Fruit fly (Drosophila melanogaster) whole organism, embryonic: ENCODE data around the gene CG42395.

Experiments
- Aef1 ChIP-seq: fragments of 200-800 bp; sonication (Bioruptor generic); IDR thresholded peaks from 3 replicates; pipeline ENCODE4 v1.3.6; 2022; ENCODE audit warnings: missing biosample characterization, missing genetic modification characterization
- Atf6 ChIP-seq: fragments of 200-800 bp; sonication (Bioruptor generic); IDR thresholded peaks from 2 replicates; pipeline ENCODE4 v1.3.6; 2022; ENCODE audit warnings: missing biosample characterization, missing genetic modification characterization
- CG11504 ChIP-seq: fragments of 200-800 bp; sonication (Bioruptor generic); optimal IDR thresholded peaks from 3 replicates; lab custom pipeline; 2019; ENCODE audit warnings: missing biosample characterization, mild to moderate bottlenecking, missing genetic modification characterization, moderate library complexity
- CG11723 ChIP-seq: fragments of 200-800 bp; sonication (Bioruptor generic); optimal IDR thresholded peaks from 2 replicates; lab custom pipeline; 2017; ENCODE audit warnings: missing biosample characterization, mild to moderate bottlenecking, missing genetic modification characterization
- CG14050 ChIP-seq: fragments of 200-800 bp; sonication (Bioruptor generic); IDR thresholded peaks from 3 replicates; pipeline ENCODE4 v1.3.6; 2022; ENCODE audit warnings: missing biosample characterization, missing genetic modification characterization
- CG15696 ChIP-seq: fragments of 200-800 bp; sonication (Bioruptor generic); optimal IDR thresholded peaks from 2 replicates; lab custom pipeline; 2019; ENCODE audit warnings: missing biosample characterization, mild to moderate bottlenecking, missing genetic modification characterization, moderate library complexity
- CG16779 ChIP-seq: fragments of 200-800 bp; sonication (Bioruptor generic); IDR thresholded peaks from 2 replicates; pipeline ENCODE4 v1.3.6; 2022; ENCODE audit warnings: missing biosample characterization, missing genetic modification characterization
- CG17829 ChIP-seq: fragments of 200-800 bp; optimal IDR thresholded peaks from 2 replicates; lab custom pipeline; 2019; ENCODE audit warnings: missing biosample characterization, mild to moderate bottlenecking, missing genetic modification characterization, moderate library complexity
- CG2712 ChIP-seq: fragments of 200-800 bp; optimal IDR thresholded peaks from 3 replicates; lab custom pipeline; 2019; ENCODE audit warnings: missing biosample characterization, mild to moderate bottlenecking, missing genetic modification characterization, moderate library complexity
- CG30431 ChIP-seq: fragments of 200-800 bp; sonication (Bioruptor generic); optimal IDR thresholded peaks from 2 replicates; lab custom pipeline; 2017; ENCODE audit warnings: missing biosample characterization, missing genetic modification characterization
- CG34376 ChIP-seq: fragments of 200-800 bp; sonication (Bioruptor generic); optimal IDR thresholded peaks from 2 replicates; lab custom pipeline; 2018; ENCODE audit warnings: missing biosample characterization, mild to moderate bottlenecking, missing genetic modification characterization
- CG4328 ChIP-seq: fragments of 200-800 bp; sonication (Bioruptor generic); optimal IDR thresholded peaks from 3 replicates; lab custom pipeline; 2017; ENCODE audit warnings: missing biosample characterization, missing genetic modification reagents, missing genetic modification characterization
- CG4360 ChIP-seq: fragments of 200-800 bp; sonication (Bioruptor generic); IDR thresholded peaks from 2 replicates; pipeline ENCODE4 v1.3.6; 2022; ENCODE audit warnings: missing biosample characterization, missing genetic modification characterization
- CG4617 ChIP-seq: fragments of 200-800 bp; sonication (Bioruptor generic); optimal IDR thresholded peaks from 3 replicates; lab custom pipeline; 2016; ENCODE audit warnings: missing biosample characterization, missing genetic modification characterization, borderline replicate concordance
- CG6689 ChIP-seq: fragments of 200-800 bp; sonication (Bioruptor generic); IDR thresholded peaks from 2 replicates; pipeline ENCODE4 v1.3.6; 2022; ENCODE audit warnings: missing biosample characterization, missing genetic modification characterization
- CG6765 ChIP-seq: fragments of 200-800 bp; sonication (Bioruptor generic); optimal IDR thresholded peaks from 3 replicates; lab custom pipeline; 2017; ENCODE audit warnings: missing biosample characterization, mild to moderate bottlenecking, missing genetic modification characterization
- CG7271 ChIP-seq: fragments of 200-800 bp; sonication (Bioruptor generic); optimal IDR thresholded peaks from 2 replicates; lab custom pipeline; 2018; ENCODE audit warnings: missing biosample characterization, mild to moderate bottlenecking, missing genetic modification characterization, moderate library complexity
- CG7556 ChIP-seq: fragments of 200-800 bp; sonication (Bioruptor generic); optimal IDR thresholded peaks from 2 replicates; lab custom pipeline; 2017; ENCODE audit warnings: missing biosample characterization, mild to moderate bottlenecking, missing genetic modification characterization
- CG7928 ChIP-seq: fragments of 200-800 bp; sonication (Bioruptor generic); optimal IDR thresholded peaks from 2 replicates; lab custom pipeline; 2017; ENCODE audit warnings: missing biosample characterization, mild to moderate bottlenecking, missing genetic modification characterization
- CG8388 ChIP-seq: fragments of 200-800 bp; sonication (Bioruptor generic); optimal IDR thresholded peaks from 2 replicates; lab custom pipeline; 2019; ENCODE audit warnings: missing biosample characterization, mild to moderate bottlenecking, missing genetic modification characterization, moderate library complexity
- Chrac-16 ChIP-seq: fragments of 200-800 bp; sonication (Bioruptor generic); optimal IDR thresholded peaks from 3 replicates; lab custom pipeline; 2016; ENCODE audit warnings: missing biosample characterization, missing genetic modification characterization
- Dll ChIP-seq: fragments of 200-800 bp; sonication (Bioruptor generic); IDR thresholded peaks from 4 replicates; pipeline ENCODE4 v1.3.6; 2022; ENCODE audit warnings: missing biosample characterization, missing genetic modification characterization; ENCODE audit not compliant: partially characterized antibody
- Dp ChIP-seq: fragments of 200-800 bp; sonication (Bioruptor generic); optimal IDR thresholded peaks from 2 replicates; lab custom pipeline; 2018; ENCODE audit warnings: missing biosample characterization, mild to moderate bottlenecking, missing genetic modification characterization, moderate library complexity
- Elba2 ChIP-seq: fragments of 200-800 bp; sonication (Bioruptor generic); optimal IDR thresholded peaks from 3 replicates; lab custom pipeline; 2016; ENCODE audit warnings: missing biosample characterization, missing genetic modification characterization
- HLH3B ChIP-seq: fragments of 200-800 bp; sonication (Bioruptor generic); IDR thresholded peaks from 2 replicates; pipeline ENCODE4 v1.3.6; 2022; ENCODE audit warnings: missing biosample characterization, missing genetic modification characterization
- Hey ChIP-seq: fragments of 200-800 bp; sonication (Bioruptor generic); optimal IDR thresholded peaks from 3 replicates; lab custom pipeline; 2018; ENCODE audit warnings: missing biosample characterization, mild to moderate bottlenecking, missing genetic modification characterization
- MESR4 ChIP-seq: fragments of 200-800 bp; sonication (Bioruptor generic); optimal IDR thresholded peaks from 2 replicates; lab custom pipeline; 2018; ENCODE audit warnings: missing biosample characterization, mild to moderate bottlenecking, missing genetic modification characterization, moderate library complexity
- Mad ChIP-seq: fragments of 200-800 bp; sonication (Bioruptor generic); optimal IDR thresholded peaks from 2 replicates; lab custom pipeline; 2016; ENCODE audit warnings: missing biosample characterization, missing genetic modification characterization
- Scr ChIP-seq: fragments of 200-800 bp; sonication (Bioruptor generic); IDR thresholded peaks from 2 replicates; pipeline ENCODE4 v1.3.6; 2022; ENCODE audit warnings: missing biosample characterization, missing genetic modification characterization; ENCODE audit not compliant: partially characterized antibody
- Sox100B ChIP-seq: fragments of 200-800 bp; sonication (Bioruptor generic); optimal IDR thresholded peaks from 3 replicates; lab custom pipeline; 2018; ENCODE audit warnings: missing biosample characterization, mild to moderate bottlenecking, missing genetic modification characterization
- Sox102F ChIP-seq: fragments of 200-800 bp; sonication (Bioruptor generic); optimal IDR thresholded peaks from 2 replicates; lab custom pipeline; 2018; ENCODE audit warnings: missing biosample characterization, mild to moderate bottlenecking, missing genetic modification characterization, moderate library complexity
- br ChIP-seq: fragments of >200 bp; optimal IDR thresholded peaks from 2 replicates; lab custom pipeline; 2017
- dimm ChIP-seq: fragments of 200-800 bp; sonication (Bioruptor generic); IDR thresholded peaks from 2 replicates; pipeline ENCODE4 v1.3.6; 2022; ENCODE audit warnings: missing biosample characterization, missing genetic modification characterization
- ewg ChIP-seq: fragments of 200-800 bp; sonication (Bioruptor generic); optimal IDR thresholded peaks from 3 replicates; lab custom pipeline; 2017; ENCODE audit warnings: mild to moderate bottlenecking, missing biosample characterization, missing genetic modification reagents, missing genetic modification characterization
- gro ChIP-seq: fragments of 200-800 bp; sonication (Bioruptor generic); optimal IDR thresholded peaks from 2 replicates; lab custom pipeline; 2016; ENCODE audit warnings: missing biosample characterization, missing genetic modification characterization
- ham ChIP-seq: fragments of 200-800 bp; sonication (Bioruptor generic); IDR thresholded peaks from 2 replicates; pipeline ENCODE4 v1.3.6; 2022; ENCODE audit warnings: missing biosample characterization, missing genetic modification characterization
- hb ChIP-seq: fragments of 200-800 bp; sonication (Bioruptor generic); IDR thresholded peaks from 3 replicates; pipeline ENCODE4 v1.3.6; 2022; ENCODE audit warnings: missing biosample characterization, missing genetic modification characterization; ENCODE audit not compliant: partially characterized antibody
- jigr1 ChIP-seq: fragments of 200-800 bp; sonication (Bioruptor generic); IDR thresholded peaks from 3 replicates; pipeline ENCODE4 v1.3.6; 2022; ENCODE audit warnings: missing biosample characterization, missing genetic modification characterization
- jumu ChIP-seq: fragments of 200-800 bp; sonication (Bioruptor generic); optimal IDR thresholded peaks from 3 replicates; lab custom pipeline; 2016; ENCODE audit warnings: missing biosample characterization, missing genetic modification characterization
- knrl ChIP-seq: fragments of 200-800 bp; sonication (Bioruptor generic); IDR thresholded peaks from 3 replicates; pipeline ENCODE4 v1.3.6; 2022; ENCODE audit warnings: missing biosample characterization, missing genetic modification characterization; ENCODE audit not compliant: partially characterized antibody
- mirr ChIP-seq: fragments of 200-800 bp; sonication (Bioruptor generic); optimal IDR thresholded peaks from 3 replicates; lab custom pipeline; 2018; ENCODE audit warnings: missing biosample characterization, mild to moderate bottlenecking, missing genetic modification characterization
- pan ChIP-seq, 4 experiments: fragments of >200 bp in 3 of 4; fragments of 200-800 bp in 1 of 4; sonication (Bioruptor generic) in 1 of 4; optimal IDR thresholded peaks in 3 of 4; IDR thresholded peaks in 1 of 4; 2 replicates each; pipeline versions ENCODE4 v1.3.6 to Lab custom; 2017 to 2022; ENCODE audit warnings: missing biosample characterization in 2 of 4, missing genetic modification characterization in 2 of 4, mixed read lengths in 1 of 4
- peb ChIP-seq: fragments of 200-800 bp; sonication (Bioruptor generic); IDR thresholded peaks from 2 replicates; pipeline ENCODE4 v1.3.6; 2022; ENCODE audit warnings: missing biosample characterization, missing genetic modification characterization
- ssp ChIP-seq: fragments of 200-800 bp; sonication (Bioruptor generic); IDR thresholded peaks from 2 replicates; pipeline ENCODE4 v1.3.6; 2022; ENCODE audit warnings: missing biosample characterization, missing genetic modification characterization
- tio ChIP-seq: fragments of 200-800 bp; sonication (Bioruptor generic); optimal IDR thresholded peaks from 2 replicates; lab custom pipeline; 2017; ENCODE audit warnings: missing biosample characterization, missing genetic modification characterization, inconsistent platforms
- tna ChIP-seq: fragments of 200-800 bp; sonication (Bioruptor generic); IDR thresholded peaks from 2 replicates; pipeline ENCODE4 v1.3.6; 2022; ENCODE audit warnings: missing biosample characterization, missing genetic modification characterization; ENCODE audit not compliant: partially characterized antibody
- trh ChIP-seq: fragments of 200-800 bp; sonication (Bioruptor generic); optimal IDR thresholded peaks from 2 replicates; lab custom pipeline; 2016; ENCODE audit warnings: missing biosample characterization, missing genetic modification characterization
- twi ChIP-seq: fragments of 200-800 bp; optimal IDR thresholded peaks from 2 replicates; lab custom pipeline; 2019; ENCODE audit warnings: missing biosample characterization, mild to moderate bottlenecking, missing genetic modification characterization, moderate library complexity
- vfl ChIP-seq: fragments of 200-800 bp; sonication (Bioruptor generic); optimal IDR thresholded peaks from 2 replicates; lab custom pipeline; 2016; ENCODE audit warnings: missing biosample characterization, missing genetic modification characterization
- z ChIP-seq: fragments of 200-800 bp; sonication (Bioruptor generic); IDR thresholded peaks from 3 replicates; pipeline ENCODE4 v1.3.6; 2022; ENCODE audit warnings: missing biosample characterization, missing genetic modification characterization

The CG42395 gene

dm6 chrX:9554346-9554808 lies 21.7 kb downstream of the CG42395 start, which contains the start of gene RpS28b (continued):
- TF ChIP-seq CG2712 (tag; lab: Kevin White, UChicago) (peak; percentile 67), Atf6 (GFP tag; lab: Robert Waterston, UW) (peak; percentile 80), CG8388 (peak; percentile 54), Sox100B (GFP tag; lab: Kevin White, UChicago) (peak; percentile 88), knrl (GFP tag; lab: Robert Waterston, UW) (peak; percentile 66; the same call in 2 of the 3 replicates), Elba2 (GFP tag; lab: Kevin White, UChicago) (no peak), trh (peak; percentile 78), CG30431 (peak; percentile 89), Aef1 (peak; percentile 89), hb (GFP tag; lab: Robert Waterston, UW) (peak; percentile 69), CG7556 (GFP tag; lab: Kevin White, UChicago) (peak; percentile 40), CG7928 (GFP tag; lab: Kevin White, UChicago) (peak; percentile 60), CG15696 (tag; lab: Kevin White, UChicago) (peak; percentile 10), Sox102F (GFP tag; lab: Kevin White, UChicago) (no peak), peb (peak; percentile 70), twi (tag; lab: Kevin White, UChicago) (peak; percentile 59), Scr (GFP tag; lab: Robert Waterston, UW) (peak; percentile 69), ham (GFP tag; lab: Robert Waterston, UW) (peak; percentile 86), CG6689 (GFP tag; lab: Robert Waterston, UW) (peak; percentile 66), br (lab: Kevin White, UChicago) (no peak), pan (optimal IDR thresholded peaks at IDR 0.05; lab: Kevin White, UChicago) (no peak), pan (GFP tag; optimal IDR thresholded peaks at IDR 0.05 in 1 of 2, IDR thresholded peaks at IDR 0.05 in 1 of 2) (peak in 1 of 2 experiments; percentile 88), MESR4 (GFP tag; lab: Kevin White, UChicago) (peak; percentile 98), CG4360 (GFP tag; lab: Robert Waterston, UW) (peak; percentile 61), tio (peak; percentile 73), CG4328 (GFP tag; lab: Kevin White, UChicago) (peak; percentile 93), z (GFP tag; lab: Robert Waterston, UW) (0 out of 3 replicates have a peak, but pooled peaks have one; percentile 59), CG14050 (peak; percentile 84), jumu (GFP tag; lab: Kevin White, UChicago) (peak; percentile 62), Hey (peak; percentile 84), jigr1 (no peak), CG11504 (tag; lab: Kevin White, UChicago) (no peak), tna (GFP tag; lab: Robert Waterston, UW) (peak; percentile 40), Mad (GFP tag; lab: Kevin White, UChicago) (peak; percentile 92), ssp (peak; percentile 78), HLH3B (GFP tag; lab: Robert Waterston, UW) (peak; percentile 85), dimm (GFP tag; lab: Robert Waterston, UW) (peak; percentile 83), gro (GFP tag; lab: Kevin White, UChicago) (peak; percentile 86), CG7271 (peak; percentile 82), CG17829 (tag; lab: Kevin White, UChicago) (peak; percentile 60), Chrac-16 (GFP tag; lab: Kevin White, UChicago) (peak; percentile 17), vfl (GFP tag; lab: Kevin White, UChicago) (peak; percentile 56), CG34376 (GFP tag; lab: Kevin White, UChicago) (peak; percentile 98), CG16779 (GFP tag; lab: Robert Waterston, UW) (peak; percentile 88), Dp (peak; percentile 26), ewg (GFP tag; lab: Kevin White, UChicago) (peak; percentile 83), CG6765 (GFP tag; lab: Kevin White, UChicago) (peak; percentile 93), mirr (GFP tag; lab: Kevin White, UChicago) (peak; percentile 96), CG11723 (GFP tag; lab: Kevin White, UChicago) (peak; percentile 87), Dll (GFP tag; lab: Robert Waterston, UW) (peak; percentile 64), CG4617 (peak; percentile 57)
